Fruit fly (Drosophila melanogaster) whole organism, embryonic: ENCODE measurements around the gene Ppt1.
A peak's percentile ranks its signal among the peaks of the same experiment; 100 is the strongest.

ENCODE experiments used
- Asciz ChIP-seq: fragments of 200-800 bp; sonication (Bioruptor generic); optimal IDR thresholded peaks from 2 replicates; lab custom pipeline; 2017; ENCODE audit warnings: missing biosample characterization, mild to moderate bottlenecking, missing genetic modification characterization, missing genetic modification reagents
- CG10979 ChIP-seq: fragments of 200-800 bp; sonication (Bioruptor generic); optimal IDR thresholded peaks from 2 replicates; lab custom pipeline; 2018; ENCODE audit warnings: missing biosample characterization, mild to moderate bottlenecking, missing genetic modification characterization, moderate library complexity
- CG12219 ChIP-seq: fragments of 200-800 bp; sonication (Bioruptor generic); optimal IDR thresholded peaks from 3 replicates; lab custom pipeline; 2018; ENCODE audit warnings: missing biosample characterization, mild to moderate bottlenecking, missing genetic modification characterization
- CG12744 ChIP-seq: fragments of 200-800 bp; sonication (Bioruptor generic); optimal IDR thresholded peaks from 2 replicates; lab custom pipeline; 2016; ENCODE audit warnings: missing biosample characterization, missing genetic modification characterization
- CG13123 ChIP-seq: fragments of 200-800 bp; sonication (Bioruptor generic); optimal IDR thresholded peaks from 2 replicates; lab custom pipeline; 2016; ENCODE audit warnings: missing biosample characterization, missing genetic modification characterization
- CG13894 ChIP-seq: fragments of 200-800 bp; sonication (Bioruptor generic); optimal IDR thresholded peaks from 3 replicates; lab custom pipeline; 2018; ENCODE audit warnings: missing biosample characterization, mild to moderate bottlenecking, missing genetic modification characterization, moderate library complexity
- CG14050 ChIP-seq: fragments of 200-800 bp; sonication (Bioruptor generic); IDR thresholded peaks from 3 replicates; pipeline ENCODE4 v1.3.6; 2022; ENCODE audit warnings: missing biosample characterization, missing genetic modification characterization
- CG15514 ChIP-seq: fragments of 200-800 bp; sonication (Bioruptor generic); optimal IDR thresholded peaks from 3 replicates; lab custom pipeline; 2017; ENCODE audit warnings: missing biosample characterization, missing genetic modification characterization, mild to moderate bottlenecking, moderate library complexity, missing genetic modification reagents
- CG1647 ChIP-seq: fragments of 200-800 bp; sonication (Bioruptor generic); optimal IDR thresholded peaks from 3 replicates; lab custom pipeline; 2016; ENCODE audit warnings: missing biosample characterization, missing genetic modification characterization
- CG17186 ChIP-seq: fragments of 200-800 bp; sonication (Bioruptor generic); optimal IDR thresholded peaks from 3 replicates; lab custom pipeline; 2017; ENCODE audit warnings: missing biosample characterization, missing genetic modification reagents, missing genetic modification characterization
- CG30020 ChIP-seq: fragments of 200-800 bp; optimal IDR thresholded peaks from 2 replicates; lab custom pipeline; 2019; ENCODE audit warnings: missing biosample characterization, mild to moderate bottlenecking, missing genetic modification characterization, moderate library complexity
- CG32767 ChIP-seq: fragments of 200-800 bp; sonication (Bioruptor generic); IDR thresholded peaks from 2 replicates; pipeline ENCODE4 v1.3.6; 2022; ENCODE audit warnings: missing biosample characterization, missing genetic modification characterization
- CG4617 ChIP-seq: fragments of 200-800 bp; sonication (Bioruptor generic); optimal IDR thresholded peaks from 3 replicates; lab custom pipeline; 2016; ENCODE audit warnings: missing biosample characterization, missing genetic modification characterization, borderline replicate concordance
- CG6254 ChIP-seq: fragments of 200-800 bp; sonication (Bioruptor generic); optimal IDR thresholded peaks from 3 replicates; lab custom pipeline; 2017; ENCODE audit warnings: mild to moderate bottlenecking, missing biosample characterization, missing genetic modification reagents, missing genetic modification characterization
- CG6654 ChIP-seq: fragments of 200-800 bp; sonication (Bioruptor generic); optimal IDR thresholded peaks from 2 replicates; lab custom pipeline; 2017; ENCODE audit warnings: missing biosample characterization, mild to moderate bottlenecking, missing genetic modification characterization
- CG8765 ChIP-seq: fragments of 200-800 bp; sonication (Bioruptor generic); IDR thresholded peaks from 2 replicates; pipeline ENCODE4 v1.3.6; 2022; ENCODE audit warnings: missing biosample characterization, missing genetic modification characterization
- CG8944 ChIP-seq: fragments of 200-800 bp; sonication (Bioruptor generic); optimal IDR thresholded peaks from 3 replicates; lab custom pipeline; 2016; ENCODE audit warnings: missing biosample characterization, missing genetic modification characterization
- CHES-1-like ChIP-seq: fragments of 200-800 bp; sonication (Bioruptor generic); optimal IDR thresholded peaks from 2 replicates; lab custom pipeline; 2016; ENCODE audit warnings: missing biosample characterization, missing genetic modification characterization
- Dad ChIP-seq: fragments of 200-800 bp; sonication (Bioruptor generic); optimal IDR thresholded peaks from 3 replicates; lab custom pipeline; 2016; ENCODE audit warnings: missing biosample characterization, missing genetic modification characterization
- ERR ChIP-seq: fragments of 200-800 bp; sonication (Bioruptor generic); optimal IDR thresholded peaks from 2 replicates; lab custom pipeline; 2016; ENCODE audit warnings: missing biosample characterization, missing genetic modification characterization
- Elba2 ChIP-seq: fragments of 200-800 bp; sonication (Bioruptor generic); optimal IDR thresholded peaks from 3 replicates; lab custom pipeline; 2016; ENCODE audit warnings: missing biosample characterization, missing genetic modification characterization
- Gug ChIP-seq: fragments of 200-800 bp; sonication (Bioruptor generic); IDR thresholded peaks from 4 replicates; pipeline ENCODE4 v1.3.6; 2022; ENCODE audit warnings: missing biosample characterization, missing genetic modification characterization
- MESR4 ChIP-seq: fragments of 200-800 bp; sonication (Bioruptor generic); optimal IDR thresholded peaks from 2 replicates; lab custom pipeline; 2018; ENCODE audit warnings: missing biosample characterization, mild to moderate bottlenecking, missing genetic modification characterization, moderate library complexity
- MTF-1 ChIP-seq: fragments of 200-800 bp; sonication (Bioruptor generic); optimal IDR thresholded peaks from 2 replicates; lab custom pipeline; 2018; ENCODE audit warnings: missing biosample characterization, mild to moderate bottlenecking, missing genetic modification characterization, borderline replicate concordance
- NC2α ChIP-seq: fragments of 200-800 bp; sonication (Bioruptor generic); optimal IDR thresholded peaks from 2 replicates; lab custom pipeline; 2016; ENCODE audit warnings: missing biosample characterization, missing genetic modification characterization
- Neu2 ChIP-seq: fragments of 200-800 bp; sonication (Bioruptor generic); optimal IDR thresholded peaks from 3 replicates; lab custom pipeline; 2016; ENCODE audit warnings: missing biosample characterization, missing genetic modification characterization, borderline replicate concordance
- NfI ChIP-seq: fragments of 200-800 bp; sonication (Bioruptor generic); optimal IDR thresholded peaks from 3 replicates; lab custom pipeline; 2018; ENCODE audit warnings: missing biosample characterization, mild to moderate bottlenecking, missing genetic modification characterization, moderate library complexity
- Pdp1 ChIP-seq, 2 experiments: fragments of 200-800 bp; sonication (Bioruptor generic); optimal IDR thresholded peaks; 3 replicates each; lab custom pipeline; 2016; ENCODE audit warnings: missing biosample characterization in 2 of 2, missing genetic modification characterization in 2 of 2, mild to moderate bottlenecking in 1 of 2, moderate library complexity in 1 of 2
- Xbp1 ChIP-seq: fragments of 200-800 bp; sonication (Bioruptor generic); optimal IDR thresholded peaks from 3 replicates; lab custom pipeline; 2016; ENCODE audit warnings: missing biosample characterization, mild to moderate bottlenecking, missing genetic modification characterization
- ash1 ChIP-seq: fragments of 200-800 bp; sonication (Bioruptor generic); optimal IDR thresholded peaks from 2 replicates; lab custom pipeline; 2018; ENCODE audit warnings: missing biosample characterization, mild to moderate bottlenecking, missing genetic modification characterization
- bsh ChIP-seq, 2 experiments: fragments of 200-800 bp; sonication (Bioruptor generic); optimal IDR thresholded peaks; 2 replicates each; lab custom pipeline; 2017 to 2018; ENCODE audit warnings: mild to moderate bottlenecking in 2 of 2, missing biosample characterization in 2 of 2, missing genetic modification characterization in 2 of 2, moderate library complexity in 1 of 2
- chif ChIP-seq, 2 experiments: fragments of 200-800 bp; sonication (Bioruptor generic); optimal IDR thresholded peaks; 3 replicates each; lab custom pipeline; 2016; ENCODE audit warnings: missing biosample characterization in 2 of 2, missing genetic modification characterization in 2 of 2
- crc ChIP-seq: fragments of 200-800 bp; sonication (Bioruptor generic); optimal IDR thresholded peaks from 2 replicates; lab custom pipeline; 2016; ENCODE audit warnings: missing biosample characterization, missing genetic modification characterization
- dm ChIP-seq: fragments of 200-800 bp; sonication (Bioruptor generic); optimal IDR thresholded peaks from 3 replicates; lab custom pipeline; 2016; ENCODE audit warnings: missing biosample characterization, missing genetic modification characterization
- dpn ChIP-seq, 2 experiments: fragments of 200-800 bp; sonication (Bioruptor generic); optimal IDR thresholded peaks; 3 replicates each; lab custom pipeline; 2016; ENCODE audit warnings: missing biosample characterization in 2 of 2, missing genetic modification characterization in 2 of 2
- exex ChIP-seq: fragments of 200-800 bp; sonication (Bioruptor generic); optimal IDR thresholded peaks from 4 replicates; lab custom pipeline; 2018; ENCODE audit warnings: missing biosample characterization, mild to moderate bottlenecking, missing genetic modification characterization, moderate library complexity
- gce ChIP-seq: fragments of 200-800 bp; sonication (Bioruptor generic); IDR thresholded peaks from 3 replicates; pipeline ENCODE4 v1.3.6; 2022; ENCODE audit warnings: missing biosample characterization, missing genetic modification characterization
- gcm2 ChIP-seq: fragments of 200-800 bp; sonication (Bioruptor generic); optimal IDR thresholded peaks from 2 replicates; lab custom pipeline; 2016; ENCODE audit warnings: missing biosample characterization, missing genetic modification characterization
- gem ChIP-seq: fragments of 200-800 bp; sonication (Bioruptor generic); optimal IDR thresholded peaks from 2 replicates; lab custom pipeline; 2019; ENCODE audit warnings: missing biosample characterization, mild to moderate bottlenecking, missing genetic modification characterization, moderate library complexity
- gro ChIP-seq: fragments of 200-800 bp; sonication (Bioruptor generic); optimal IDR thresholded peaks from 2 replicates; lab custom pipeline; 2016; ENCODE audit warnings: missing biosample characterization, missing genetic modification characterization
- gt ChIP-seq: fragments of 200-800 bp; sonication (Bioruptor generic); IDR thresholded peaks from 2 replicates; pipeline ENCODE4 v1.3.6; 2022; ENCODE audit warnings: missing biosample characterization, missing genetic modification characterization
- lab ChIP-seq: fragments of 200-800 bp; sonication (Bioruptor generic); optimal IDR thresholded peaks from 3 replicates; lab custom pipeline; 2017; ENCODE audit warnings: missing biosample characterization, missing genetic modification characterization, mild to moderate bottlenecking, moderate library complexity, missing genetic modification reagents
- onecut ChIP-seq: fragments of 200-800 bp; sonication (Bioruptor generic); IDR thresholded peaks from 2 replicates; pipeline ENCODE4 v1.3.6; 2022; ENCODE audit warnings: missing biosample characterization, missing genetic modification characterization
- pho ChIP-seq: fragments of 200-800 bp; sonication (Bioruptor generic); optimal IDR thresholded peaks from 2 replicates; lab custom pipeline; 2016; ENCODE audit warnings: missing biosample characterization, missing genetic modification characterization
- pzg ChIP-seq: fragments of 200-800 bp; sonication (Bioruptor generic); optimal IDR thresholded peaks from 3 replicates; lab custom pipeline; 2018; ENCODE audit warnings: missing biosample characterization, mild to moderate bottlenecking, missing genetic modification characterization, moderate library complexity
- scrt ChIP-seq: fragments of 200-800 bp; sonication (Bioruptor generic); optimal IDR thresholded peaks from 2 replicates; lab custom pipeline; 2018; ENCODE audit warnings: missing biosample characterization, mild to moderate bottlenecking, missing genetic modification characterization, moderate library complexity
- sug ChIP-seq: fragments of 200-800 bp; optimal IDR thresholded peaks from 2 replicates; lab custom pipeline; 2019; ENCODE audit warnings: missing biosample characterization, mild to moderate bottlenecking, missing genetic modification characterization, moderate library complexity
- tio ChIP-seq: fragments of 200-800 bp; sonication (Bioruptor generic); optimal IDR thresholded peaks from 2 replicates; lab custom pipeline; 2017; ENCODE audit warnings: missing biosample characterization, missing genetic modification characterization, inconsistent platforms
- trem ChIP-seq: fragments of 200-800 bp; optimal IDR thresholded peaks from 3 replicates; lab custom pipeline; 2019; ENCODE audit warnings: missing biosample characterization, mild to moderate bottlenecking, missing genetic modification characterization, moderate library complexity
- tup ChIP-seq: fragments of 200-800 bp; sonication (Bioruptor generic); optimal IDR thresholded peaks from 2 replicates; lab custom pipeline; 2016; ENCODE audit warnings: missing biosample characterization, mild to moderate bottlenecking, missing genetic modification characterization, moderate library complexity
- zen ChIP-seq: fragments of 200-800 bp; sonication (Bioruptor generic); optimal IDR thresholded peaks from 3 replicates; lab custom pipeline; 2018; ENCODE audit warnings: missing biosample characterization, mild to moderate bottlenecking, missing genetic modification characterization, moderate library complexity

The Ppt1 gene

DNA sequence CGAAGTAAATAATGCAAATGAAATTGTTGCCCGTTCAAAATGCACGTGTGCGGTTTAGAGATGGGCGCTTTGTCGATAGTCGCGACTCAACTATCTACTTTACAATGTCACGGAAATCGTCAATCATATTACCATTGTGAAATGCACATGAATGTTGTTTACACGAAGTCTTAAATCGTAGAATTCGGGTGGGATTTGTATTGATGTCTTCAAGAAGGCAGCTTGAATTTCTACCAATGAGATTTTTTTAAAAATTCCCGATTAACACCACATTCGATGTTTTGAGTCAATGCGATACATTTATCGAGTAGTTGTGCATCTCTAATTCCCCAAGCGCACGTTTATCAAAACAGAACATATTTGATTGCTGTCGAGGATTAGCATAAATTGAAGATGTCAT is 30.2 kb upstream of the Ppt1 start, which contains the start of gene CG1789 (continued):
- TF ChIP-seq gt (GFP tag; lab: Robert Waterston, UW) (no peak), CG12744 (no peak), CG13894 (tag; lab: Kevin White, UChicago) (peak; percentile 37), gcm2 (GFP tag; lab: Kevin White, UChicago) (no peak), gro (GFP tag; lab: Kevin White, UChicago) (no peak), CG1647 (GFP tag; lab: Kevin White, UChicago) (no peak), lab (GFP tag; lab: Kevin White, UChicago) (no peak), CG12219 (no peak), MTF-1 (GFP tag; lab: Kevin White, UChicago) (no peak), Gug (GFP tag; lab: Robert Waterston, UW) (no peak), CG17186 (GFP tag; lab: Kevin White, UChicago) (peak; percentile 33), CG13123 (peak; percentile 7), CG4617 (GFP tag; lab: Kevin White, UChicago) (no peak), bsh (GFP tag; optimal IDR thresholded peaks at IDR 0.05; lab: Kevin White, UChicago) (no peak), CG32767 (GFP tag; lab: Robert Waterston, UW) (no peak), Asciz (no peak), exex (tag; lab: Kevin White, UChicago) (no peak), gce (GFP tag; lab: Robert Waterston, UW) (no peak), ERR (no peak), MESR4 (peak; percentile 12), Elba2 (no peak), CG30020 (peak; percentile 23), scrt (GFP tag; lab: Kevin White, UChicago) (no peak), tio (no peak), NC2α (GFP tag; lab: Kevin White, UChicago) (no peak), CG8765 (GFP tag; lab: Robert Waterston, UW) (no peak), dm (GFP tag; lab: Kevin White, UChicago) (peak; percentile 92), Pdp1 (GFP tag; optimal IDR thresholded peaks at IDR 0.05; lab: Kevin White, UChicago) (peak; percentile 28 to 42), Neu2 (GFP tag; lab: Kevin White, UChicago) (no peak), ash1 (no peak), CG6254 (GFP tag; lab: Kevin White, UChicago) (no peak), CG6654 (GFP tag; lab: Kevin White, UChicago) (no peak), trem (tag; lab: Kevin White, UChicago) (peak; percentile 53), NfI (no peak), tup (no peak), pzg (GFP tag; lab: Kevin White, UChicago) (peak; percentile 56), gem (tag; lab: Kevin White, UChicago) (peak; percentile 28), Dad (no peak), CG15514 (GFP tag; lab: Kevin White, UChicago) (peak; percentile 46), crc (GFP tag; lab: Kevin White, UChicago) (peak; percentile 15), sug (tag; lab: Kevin White, UChicago) (peak; percentile 58), Xbp1 (GFP tag; lab: Kevin White, UChicago) (no peak), CG8944 (GFP tag; lab: Kevin White, UChicago) (no peak), onecut (no peak), CG10979 (tag; lab: Kevin White, UChicago) (no peak), pho (GFP tag; lab: Kevin White, UChicago) (peak; percentile 38), chif (GFP tag; optimal IDR thresholded peaks at IDR 0.05; lab: Kevin White, UChicago) (no peak), dpn (GFP tag; optimal IDR thresholded peaks at IDR 0.05; lab: Kevin White, UChicago) (peak; percentile 30 to 60), CHES-1-like (GFP tag; lab: Kevin White, UChicago) (peak; percentile 6), CG14050 (GFP tag; lab: Robert Waterston, UW) (no peak), zen (tag; lab: Kevin White, UChicago) (no peak)
